Worm (Caenorhabditis elegans): ENCODE measurements around the gene pept-2.

The pept-2 gene

DNA sequence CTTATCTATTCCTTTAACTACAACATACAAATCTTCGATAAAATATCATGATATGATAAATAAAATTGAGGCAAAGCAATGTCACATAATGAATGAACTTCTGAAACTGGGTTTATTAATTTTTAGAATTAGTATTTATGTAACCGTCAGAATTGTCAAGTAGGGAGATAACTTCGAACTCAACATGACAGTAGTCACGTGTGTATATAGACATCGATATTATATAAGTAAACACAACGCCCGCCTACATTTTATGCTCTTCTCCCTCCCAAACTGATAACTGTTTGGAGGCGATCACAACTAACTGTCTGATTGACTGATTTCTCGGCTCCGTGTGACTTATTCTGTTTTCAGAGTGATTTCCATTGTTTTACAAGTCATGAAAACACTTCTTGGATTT lies 29.1 kb upstream of the pept-2 start, which contains the start of gene ugt-54:
TSS of gene ugt-54 (plus strand) at position 355 of the 400 bp plus-strand sequence.
- no peak for TF ChIP-seq R02D3.7 (tag; optimal IDR thresholded peaks at IDR 0.05)
- TF ChIP-seq elt-1 (tag; optimal IDR thresholded peaks at IDR 0.05) = no peak
- no peak for TF ChIP-seq fos-1 (tag; optimal IDR thresholded peaks at IDR 0.05)
- TF ChIP-seq zag-1 (tag; optimal IDR thresholded peaks at IDR 0.05) = no peak
- no peak for TF ChIP-seq nhr-23 (tag; optimal IDR thresholded peaks at IDR 0.05)
- TF ChIP-seq elt-2 (tag; optimal IDR thresholded peaks at IDR 0.05) = peak; percentile 87
- TF ChIP-seq pqm-1 (tag; optimal IDR thresholded peaks at IDR 0.05) = peak; percentile 74

- no peak for TF ChIP-seq mml-1 (tag; optimal IDR thresholded peaks at IDR 0.05)
- TF ChIP-seq daf-12 (tag; optimal IDR thresholded peaks at IDR 0.05) = no peak
- no peak for TF ChIP-seq nhr-43 (tag; optimal IDR thresholded peaks at IDR 0.05; ENCODE audit: poor library complexity, severe bottlenecking)
- TF ChIP-seq lin-15B (tag; optimal IDR thresholded peaks at IDR 0.05) = no peak
- no peak for TF ChIP-seq elt-3 (tag; optimal IDR thresholded peaks at IDR 0.05)
- no peak for TF ChIP-seq R02D3.7 (tag; optimal IDR thresholded peaks at IDR 0.05)
- TF ChIP-seq egl-5 (tag; optimal IDR thresholded peaks at IDR 0.05) = no peak
- TF ChIP-seq nhr-12 (tag; optimal IDR thresholded peaks at IDR 0.05) = no peak
- TF ChIP-seq elt-2 (tag; optimal IDR thresholded peaks at IDR 0.05) = no peak
- no peak for TF ChIP-seq aly-2 (tag; optimal IDR thresholded peaks at IDR 0.05)
- no peak for TF ChIP-seq nhr-76 (tag; optimal IDR thresholded peaks at IDR 0.05)
- no peak for TF ChIP-seq fkh-10 (GFP tag; optimal IDR thresholded peaks at IDR 0.05)
- no peak for TF ChIP-seq lin-39 (tag; optimal IDR thresholded peaks at IDR 0.05)
- no peak for TF ChIP-seq ceh-28 (tag; optimal IDR thresholded peaks at IDR 0.05)
- no peak for TF ChIP-seq jun-1 (tag; optimal IDR thresholded peaks at IDR 0.05)
Observed at ce11 chrIV:10764206-10764605, 26.2 kb upstream of the pept-2 start, which contains the start of gene T25B9.11. Gene T25B9.11, plus strand, starts transcription at chrIV:10764506.

DNA sequence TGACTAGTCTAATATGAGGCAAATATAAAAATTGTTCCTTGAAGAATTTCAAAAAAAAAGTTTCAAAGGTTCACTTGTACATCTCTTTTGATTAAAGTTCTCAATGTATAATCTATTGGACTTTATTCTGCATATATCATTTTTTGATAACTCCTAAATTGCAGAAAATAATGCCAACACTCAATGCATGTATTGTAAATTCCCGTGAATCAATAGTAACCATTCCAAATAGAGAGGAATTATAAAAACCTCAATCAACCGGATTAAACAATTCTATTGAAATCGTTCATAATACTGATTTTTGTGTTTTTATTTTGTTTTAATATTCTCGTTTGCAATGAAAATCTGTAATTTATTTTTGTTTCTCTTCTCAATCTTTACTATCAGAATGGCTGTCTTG lies 25.4 kb upstream of the pept-2 start, which contains the start of gene T25B9.12:
TSS of gene T25B9.12 (plus strand) at position 301 of the 400 bp plus-strand sequence.
- TF ChIP-seq nhr-25 (tag; optimal IDR thresholded peaks at IDR 0.05) = no peak
- no peak for TF ChIP-seq lin-39 (tag; optimal IDR thresholded peaks at IDR 0.05)
- no peak for TF ChIP-seq skn-1 (tag; optimal IDR thresholded peaks at IDR 0.05)
- no peak for TF ChIP-seq lsy-12 (tag; optimal IDR thresholded peaks at IDR 0.05)
- TF ChIP-seq nhr-23 (tag; optimal IDR thresholded peaks at IDR 0.05) = no peak
- TF ChIP-seq unc-62 (GFP tag; optimal IDR thresholded peaks at IDR 0.05) = no peak
- no peak for TF ChIP-seq nhr-77 (tag; optimal IDR thresholded peaks at IDR 0.05)
- no peak for TF ChIP-seq tbx-2 (tag; optimal IDR thresholded peaks at IDR 0.05)
- TF ChIP-seq egl-5 (tag; optimal IDR thresholded peaks at IDR 0.05) = no peak
- TF ChIP-seq nfya-1 (tag; optimal IDR thresholded peaks at IDR 0.05; ENCODE audit: insufficient read depth) = no peak
- TF ChIP-seq ceh-16 (tag; optimal IDR thresholded peaks at IDR 0.05) = no peak
- TF ChIP-seq nhr-237 (tag; optimal IDR thresholded peaks at IDR 0.05) = no peak
- TF ChIP-seq nhr-76 (tag; optimal IDR thresholded peaks at IDR 0.05) = no peak
- TF ChIP-seq zag-1 (tag; optimal IDR thresholded peaks at IDR 0.05) = no peak
- TF ChIP-seq eor-1 (tag; optimal IDR thresholded peaks at IDR 0.05) = no peak
- TF ChIP-seq hmg-11 (tag; optimal IDR thresholded peaks at IDR 0.05) = no peak
- no peak for TF ChIP-seq elt-2 (tag; optimal IDR thresholded peaks at IDR 0.05)
- TF ChIP-seq egl-27 (tag; optimal IDR thresholded peaks at IDR 0.05) = no peak
- no peak for TF ChIP-seq snpc-4 (tag; optimal IDR thresholded peaks at IDR 0.05)

- TF ChIP-seq elt-2 (tag; optimal IDR thresholded peaks at IDR 0.05) = no peak
- no peak for TF ChIP-seq ztf-4 (tag; optimal IDR thresholded peaks at IDR 0.05)
- no peak for TF ChIP-seq nhr-23 (tag; optimal IDR thresholded peaks at IDR 0.05)
- TF ChIP-seq elt-1 (tag; optimal IDR thresholded peaks at IDR 0.05) = no peak
- no peak for TF ChIP-seq zag-1 (tag; optimal IDR thresholded peaks at IDR 0.05)
- TF ChIP-seq mml-1 (tag; optimal IDR thresholded peaks at IDR 0.05) = no peak
- TF ChIP-seq nhr-43 (tag; optimal IDR thresholded peaks at IDR 0.05; ENCODE audit: poor library complexity, severe bottlenecking) = no peak
- no peak for TF ChIP-seq nhr-25 (tag; optimal IDR thresholded peaks at IDR 0.05)
- no peak for TF ChIP-seq egl-5 (tag; optimal IDR thresholded peaks at IDR 0.05)
- no peak for TF ChIP-seq nhr-237 (tag; optimal IDR thresholded peaks at IDR 0.05)
- no peak for TF ChIP-seq R02D3.7 (tag; optimal IDR thresholded peaks at IDR 0.05)
- no peak for TF ChIP-seq nhr-76 (tag; optimal IDR thresholded peaks at IDR 0.05)
- no peak for TF ChIP-seq lin-39 (tag; optimal IDR thresholded peaks at IDR 0.05)
- TF ChIP-seq pha-4 (tag; optimal IDR thresholded peaks at IDR 0.05) = no peak
- no peak for TF ChIP-seq sea-2 (GFP tag; optimal IDR thresholded peaks at IDR 0.05)
- TF ChIP-seq daf-12 (tag; optimal IDR thresholded peaks at IDR 0.05) = no peak
- TF ChIP-seq nhr-77 (tag; optimal IDR thresholded peaks at IDR 0.05) = no peak
Observed at ce11 chrIV:10766071-10766470, 24.4 kb upstream of the pept-2 start.

All from whole organism, L3 larva.